Worm (Caenorhabditis elegans) whole organism, L4 larva: ENCODE data around the gene T13F2.6.

Experiments
- ZK546.5 ChIP-seq, 2 experiments: sonication (generic microtip); optimal IDR thresholded peaks; 2 replicates each; lab custom pipeline; 2017; ENCODE audit warnings: missing biosample characterization in 2 of 2, missing genetic modification characterization in 2 of 2
- jun-1 ChIP-seq: fragments of 150-350 bp; optimal IDR thresholded peaks from 2 replicates; lab custom pipeline; 2014; ENCODE audit warnings: missing biosample characterization, missing genetic modification reagents, missing genetic modification characterization
- nhr-237 ChIP-seq: sonication (generic microtip); optimal IDR thresholded peaks from 2 replicates; lab custom pipeline; 2017; ENCODE audit warnings: missing biosample characterization, missing genetic modification characterization

DNA sequence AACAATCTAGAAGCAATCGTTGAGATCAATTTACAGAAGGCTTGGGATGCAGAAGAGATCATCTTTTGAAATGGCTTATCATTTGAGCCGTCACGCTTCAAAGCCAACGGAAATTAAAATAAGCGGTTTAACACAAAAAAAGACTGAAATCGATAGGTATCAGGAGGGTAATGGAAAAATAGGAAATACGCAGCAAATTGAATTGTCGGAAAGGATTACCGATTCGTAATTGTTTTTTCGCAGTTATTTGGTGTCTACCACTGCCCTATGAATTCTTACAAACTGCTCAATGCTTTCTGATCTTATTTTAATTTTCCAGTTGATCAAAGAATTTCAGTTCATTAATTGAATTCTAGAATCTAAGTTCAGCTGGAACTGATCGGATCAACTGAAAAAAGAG lies 33.4 kb downstream of the T13F2.6 start:
- TF ChIP-seq jun-1 (tag; lab: Kevin White, UChicago): no peak
- no peak for TF ChIP-seq nhr-237 (tag; lab: Kevin White, UChicago)
- no peak for TF ChIP-seq ZK546.5 (tag; optimal IDR thresholded peaks at IDR 0.05; lab: Kevin White, UChicago)
